Worm (Caenorhabditis elegans) whole organism, early embryonic: ENCODE results near the gene F35H10.6.

ENCODE experiments used
- ceh-13 ChIP-seq: fragments of 200-800 bp; sonication (Bioruptor generic); optimal IDR thresholded peaks from 2 replicates; lab custom pipeline; 2018; ENCODE audit warnings: mild to moderate bottlenecking, missing genetic modification characterization, missing compliant biosample characterization
- flt-1 ChIP-seq: fragments of 200-800 bp; sonication (Bioruptor generic); IDR thresholded peaks from 2 replicates; pipeline ENCODE4 v1.3.6; 2022; ENCODE audit warnings: missing genetic modification characterization, missing compliant biosample characterization
- hmbx-1 ChIP-seq: sonication (generic microtip); optimal IDR thresholded peaks from 2 replicates; lab custom pipeline; 2016; ENCODE audit warnings: mild to moderate bottlenecking, missing genetic modification characterization, missing compliant biosample characterization
- scrt-1 ChIP-seq: fragments of 200-800 bp; sonication (Bioruptor generic); IDR thresholded peaks from 2 replicates; pipeline ENCODE4 v1.3.6; 2022; ENCODE audit warnings: missing genetic modification characterization, missing compliant biosample characterization

- no peak for TF ChIP-seq ceh-13 (GFP tag; lab: Kevin White, UChicago)
- TF ChIP-seq scrt-1 (GFP tag; lab: Robert Waterston, UW): no peak
- no peak for TF ChIP-seq flt-1 (GFP tag; lab: Robert Waterston, UW)
- TF ChIP-seq hmbx-1 (tag; lab: Kevin White, UChicago): no peak
Observed at ce11 chrIV:8266024-8266949, 33.4 kb upstream of the F35H10.6 start.
